Worm (Caenorhabditis elegans): ENCODE measurements around the gene srbc-12.

- TF ChIP-seq blmp-1 (tag; optimal IDR thresholded peaks at IDR 0.05) (no peak), unc-62 (GFP tag; optimal IDR thresholded peaks at IDR 0.05) (no peak), lin-32 (GFP tag; optimal IDR thresholded peaks at IDR 0.05) (no peak), ztf-11 (tag; optimal IDR thresholded peaks at IDR 0.05) (no peak), pha-4 (tag; optimal IDR thresholded peaks at IDR 0.05) (no peak), nhr-28 (tag; optimal IDR thresholded peaks at IDR 0.05) (no peak), snpc-4 (tag; optimal IDR thresholded peaks at IDR 0.05) (no peak), ham-2 (GFP tag; optimal IDR thresholded peaks at IDR 0.05) (no peak)
Measured at ce11 chrV:813101-813500, 36.5 kb upstream of the srbc-12 start, which contains the start of gene R13D11.10.
